Fruit fly (Drosophila melanogaster) whole organism, adult: ENCODE measurements around the gene CG12991.

ENCODE experiments used
- CG11617 ChIP-seq: fragments of 200-800 bp; sonication (Bioruptor generic); optimal IDR thresholded peaks from 2 replicates; lab custom pipeline; 2017; ENCODE audit warnings: mild to moderate bottlenecking, missing biosample characterization, missing genetic modification reagents, missing genetic modification characterization
- CG12768 ChIP-seq: fragments of 200-800 bp; sonication (Bioruptor generic); optimal IDR thresholded peaks from 2 replicates; lab custom pipeline; 2017; ENCODE audit warnings: missing biosample characterization, missing genetic modification characterization, mild to moderate bottlenecking, moderate library complexity, missing genetic modification reagents
- CG14711 ChIP-seq: fragments of 200-800 bp; sonication (Bioruptor generic); optimal IDR thresholded peaks from 2 replicates; lab custom pipeline; 2018; ENCODE audit warnings: missing biosample characterization, mild to moderate bottlenecking, missing genetic modification characterization, moderate library complexity
- CG1620 ChIP-seq: fragments of 200-800 bp; sonication (Bioruptor generic); optimal IDR thresholded peaks from 2 replicates; lab custom pipeline; 2016; ENCODE audit warnings: missing biosample characterization, missing genetic modification characterization
- CG33017 ChIP-seq: fragments of 200-800 bp; sonication (Bioruptor generic); optimal IDR thresholded peaks from 2 replicates; lab custom pipeline; 2018; ENCODE audit warnings: missing biosample characterization, mild to moderate bottlenecking, missing genetic modification characterization, moderate library complexity
- CG5204 ChIP-seq: fragments of 200-800 bp; sonication (Bioruptor generic); optimal IDR thresholded peaks from 2 replicates; lab custom pipeline; 2016; ENCODE audit warnings: missing biosample characterization, missing genetic modification characterization
- CG7045 ChIP-seq: fragments of 200-800 bp; sonication (Bioruptor generic); optimal IDR thresholded peaks from 2 replicates; lab custom pipeline; 2017; ENCODE audit warnings: missing biosample characterization, mild to moderate bottlenecking, missing genetic modification characterization
- CG7101 ChIP-seq: fragments of 200-800 bp; sonication (Bioruptor generic); optimal IDR thresholded peaks from 2 replicates; lab custom pipeline; 2018; ENCODE audit warnings: missing biosample characterization, mild to moderate bottlenecking, missing genetic modification characterization, moderate library complexity
- Clk ChIP-seq: fragments of 200-800 bp; sonication (Bioruptor generic); optimal IDR thresholded peaks from 2 replicates; lab custom pipeline; 2017; ENCODE audit warnings: missing biosample characterization, missing genetic modification characterization
- Crg-1 ChIP-seq: fragments of 200-800 bp; sonication (Bioruptor generic); optimal IDR thresholded peaks from 2 replicates; lab custom pipeline; 2016; ENCODE audit warnings: missing biosample characterization, missing genetic modification characterization
- Hr96 ChIP-seq: fragments of 200-800 bp; sonication (Bioruptor generic); optimal IDR thresholded peaks from 2 replicates; lab custom pipeline; 2016; ENCODE audit warnings: missing biosample characterization, missing genetic modification characterization
- Mnt ChIP-seq: fragments of 200-800 bp; sonication (Bioruptor generic); optimal IDR thresholded peaks from 2 replicates; lab custom pipeline; 2016; ENCODE audit warnings: missing biosample characterization, mild to moderate bottlenecking, missing genetic modification characterization
- bab1 ChIP-seq: fragments of 200-800 bp; sonication (Bioruptor generic); optimal IDR thresholded peaks from 3 replicates; lab custom pipeline; 2019; ENCODE audit warnings: missing biosample characterization, mild to moderate bottlenecking, missing genetic modification characterization, moderate library complexity
- cic ChIP-seq: fragments of 200-800 bp; sonication (Bioruptor generic); optimal IDR thresholded peaks from 2 replicates; lab custom pipeline; 2017; ENCODE audit warnings: missing biosample characterization, mild to moderate bottlenecking, missing genetic modification characterization, moderate library complexity
- cnc ChIP-seq, 2 experiments: fragments of >200 bp; optimal IDR thresholded peaks; 2 replicates each; lab custom pipeline; 2017
- kay ChIP-seq: fragments of 200-800 bp; sonication (Bioruptor generic); peaks from one replicate; lab custom pipeline; 2016; ENCODE audit warnings: missing biosample characterization, missing genetic modification characterization, borderline replicate concordance
- ovo ChIP-seq: fragments of 200-800 bp; sonication (Bioruptor generic); optimal IDR thresholded peaks from 2 replicates; lab custom pipeline; 2016; ENCODE audit warnings: missing biosample characterization, missing genetic modification characterization
- pad ChIP-seq: fragments of 200-800 bp; sonication (Bioruptor generic); optimal IDR thresholded peaks from 3 replicates; lab custom pipeline; 2017; ENCODE audit warnings: missing biosample characterization, missing genetic modification characterization, mild to moderate bottlenecking, moderate library complexity, missing genetic modification reagents
- tj ChIP-seq: fragments of 200-800 bp; sonication (Bioruptor generic); optimal IDR thresholded peaks from 3 replicates; lab custom pipeline; 2017; ENCODE audit warnings: missing biosample characterization, mild to moderate bottlenecking, missing genetic modification characterization, moderate library complexity
- toe ChIP-seq: fragments of 200-800 bp; sonication (Bioruptor generic); optimal IDR thresholded peaks from 2 replicates; lab custom pipeline; 2016; ENCODE audit warnings: missing biosample characterization, missing genetic modification characterization

Gene CG12991

DNA sequence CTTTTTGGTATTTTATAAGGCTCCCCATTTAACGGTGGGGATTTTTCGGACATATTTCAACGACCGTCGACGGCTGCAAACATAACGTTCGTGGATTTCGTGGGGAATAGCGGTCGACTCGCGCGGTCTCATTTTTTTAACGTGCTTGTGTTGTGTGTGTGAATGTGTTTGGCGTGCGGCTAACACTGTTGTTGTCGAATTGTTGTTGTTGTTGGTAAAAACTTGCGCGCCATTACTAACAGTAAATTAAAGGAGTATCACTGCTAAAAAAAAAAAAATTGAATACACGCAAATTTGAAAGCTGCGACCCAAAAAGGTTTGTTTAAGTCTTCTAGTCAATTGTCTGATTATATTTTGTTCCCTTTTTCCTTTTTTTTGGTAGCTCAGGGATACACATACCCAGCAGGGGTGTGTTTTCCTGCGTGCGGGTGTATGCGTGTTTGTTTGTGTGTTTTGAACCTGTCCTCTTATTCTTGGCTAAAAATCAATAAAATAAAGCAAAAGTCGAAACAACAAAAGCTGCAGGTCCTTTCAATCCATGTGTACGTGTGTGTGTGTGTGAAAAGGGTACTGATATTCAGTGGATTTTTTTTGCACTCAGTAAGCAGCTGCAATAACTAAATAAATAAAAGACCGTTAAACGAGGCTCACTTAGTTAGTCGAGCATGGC lies at the start of gene CG12991:
CG12991 (plus strand) TSS at position 80 of the 670 bp plus-strand sequence.
- TF ChIP-seq CG12768 (GFP tag; lab: Kevin White, UChicago) (peak; percentile 22), CG7101 (tag; lab: Kevin White, UChicago) (peak; percentile 39), bab1 (peak; percentile 22), ovo (GFP tag; lab: Kevin White, UChicago) (peak; percentile 38), cic (GFP tag; lab: Kevin White, UChicago) (no peak), CG1620 (GFP tag; lab: Kevin White, UChicago) (peak; percentile 11), Crg-1 (GFP tag; lab: Kevin White, UChicago) (no peak), CG11617 (GFP tag; lab: Kevin White, UChicago) (no peak), Clk (GFP tag; lab: Kevin White, UChicago) (no peak), tj (GFP tag; lab: Kevin White, UChicago) (no peak), CG14711 (no peak), toe (GFP tag; lab: Kevin White, UChicago) (no peak), pad (GFP tag; lab: Kevin White, UChicago) (no peak), kay (no peak), CG33017 (no peak), Mnt (GFP tag; lab: Kevin White, UChicago) (peak; percentile 91), CG7045 (GFP tag; lab: Kevin White, UChicago) (no peak), Hr96 (GFP tag; lab: Kevin White, UChicago) (no peak), cnc (optimal IDR thresholded peaks at IDR 0.05; lab: Kevin White, UChicago) (no peak), CG5204 (GFP tag; lab: Kevin White, UChicago) (no peak)

DNA sequence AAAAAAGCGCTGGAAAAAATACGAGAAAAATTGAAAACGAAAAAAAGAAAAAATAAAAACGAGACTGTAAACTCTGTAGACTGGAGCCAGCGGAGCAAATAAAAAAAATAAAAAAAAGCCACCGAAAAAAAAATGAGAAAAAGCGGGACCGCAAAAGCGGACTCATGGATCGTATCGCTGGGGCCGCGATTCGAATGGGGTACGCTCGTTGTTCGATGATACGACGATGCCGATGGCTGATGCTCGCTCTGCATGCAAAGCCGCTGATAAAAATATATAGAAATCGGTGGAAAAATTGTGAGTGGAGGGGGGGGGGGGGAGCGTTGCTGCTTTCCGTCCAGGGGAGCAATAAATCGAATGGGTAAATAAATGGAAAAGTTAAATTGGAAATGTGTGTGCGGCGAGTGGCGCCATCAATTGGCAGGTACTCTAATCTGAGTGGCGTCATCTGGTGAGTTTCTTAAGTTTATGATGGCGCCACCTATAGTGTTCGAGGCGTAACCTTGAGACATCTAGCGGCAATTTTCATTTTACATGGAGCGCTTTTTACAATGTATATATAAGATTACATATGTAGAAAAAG lies 48.0 kb upstream of the CG12991 start:
- TF ChIP-seq Crg-1 (GFP tag; lab: Kevin White, UChicago) (peak; percentile 34), CG1620 (GFP tag; lab: Kevin White, UChicago) (peak; percentile 78), Hr96 (GFP tag; lab: Kevin White, UChicago) (peak; percentile 75), CG33017 (no peak), ovo (GFP tag; lab: Kevin White, UChicago) (peak; percentile 9), tj (GFP tag; lab: Kevin White, UChicago) (peak; percentile 3), cic (GFP tag; lab: Kevin White, UChicago) (no peak), pad (GFP tag; lab: Kevin White, UChicago) (peak; percentile 38), CG7101 (tag; lab: Kevin White, UChicago) (peak; percentile 22), toe (GFP tag; lab: Kevin White, UChicago) (peak; percentile 22), CG14711 (no peak), kay (no peak), CG5204 (GFP tag; lab: Kevin White, UChicago) (peak; percentile 24)

- TF ChIP-seq tj (GFP tag; lab: Kevin White, UChicago) (no peak), bab1 (peak; percentile 87)
Measured at dm6 chrX:17532158-17532557, 47.5 kb upstream of the CG12991 start.

dm6 chrX:17534321-17534720 lies 45.3 kb upstream of the CG12991 start:
- TF ChIP-seq kay, result no peak
- no peak for TF ChIP-seq CG14711
- no peak for TF ChIP-seq CG12768 (GFP tag; lab: Kevin White, UChicago)
- no peak for TF ChIP-seq cnc (optimal IDR thresholded peaks at IDR 0.05; lab: Kevin White, UChicago)
- TF ChIP-seq pad (GFP tag; lab: Kevin White, UChicago), result no peak
- TF ChIP-seq CG7101 (tag; lab: Kevin White, UChicago), result no peak
- TF ChIP-seq CG1620 (GFP tag; lab: Kevin White, UChicago), result no peak
- no peak for TF ChIP-seq tj (GFP tag; lab: Kevin White, UChicago)
- TF ChIP-seq CG11617 (GFP tag; lab: Kevin White, UChicago), result no peak
- no peak for TF ChIP-seq Clk (GFP tag; lab: Kevin White, UChicago)
- TF ChIP-seq ovo (GFP tag; lab: Kevin White, UChicago), result no peak
- no peak for TF ChIP-seq Hr96 (GFP tag; lab: Kevin White, UChicago)
- no peak for TF ChIP-seq CG7045 (GFP tag; lab: Kevin White, UChicago)
- no peak for TF ChIP-seq Crg-1 (GFP tag; lab: Kevin White, UChicago)
- no peak for TF ChIP-seq Mnt (GFP tag; lab: Kevin White, UChicago)

dm6 chrX:17537276-17537675 lies 42.4 kb upstream of the CG12991 start:
- TF ChIP-seq Hr96 (GFP tag; lab: Kevin White, UChicago) (no peak), CG12768 (GFP tag; lab: Kevin White, UChicago) (no peak), bab1 (no peak), pad (GFP tag; lab: Kevin White, UChicago) (no peak), Crg-1 (GFP tag; lab: Kevin White, UChicago) (no peak), cnc (optimal IDR thresholded peaks at IDR 0.05; lab: Kevin White, UChicago) (no peak), kay (no peak), Clk (GFP tag; lab: Kevin White, UChicago) (no peak), CG33017 (no peak)

DNA sequence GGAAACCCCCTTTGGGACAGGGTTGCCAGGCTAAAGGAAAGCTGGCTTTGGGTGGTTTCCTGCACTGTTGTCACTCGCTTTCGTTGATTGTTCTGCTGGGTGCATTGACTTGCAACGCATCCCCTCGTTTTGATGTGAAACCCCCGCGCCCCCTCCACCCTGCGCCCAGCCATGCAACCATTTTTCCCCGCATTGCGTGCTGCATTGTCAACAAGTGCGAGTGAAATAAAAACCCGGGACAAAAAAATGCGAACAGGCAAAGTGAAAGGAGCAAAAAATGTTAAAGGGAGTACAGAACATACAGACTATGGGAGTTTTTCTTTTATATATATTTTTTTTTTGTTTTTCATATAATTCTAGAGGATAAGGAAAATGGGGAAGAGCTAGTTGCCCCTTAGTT lies 41.3 kb upstream of the CG12991 start:
- TF ChIP-seq toe (GFP tag; lab: Kevin White, UChicago) (no peak), tj (GFP tag; lab: Kevin White, UChicago) (no peak), Clk (GFP tag; lab: Kevin White, UChicago) (no peak), CG33017 (no peak), CG7101 (tag; lab: Kevin White, UChicago) (no peak), pad (GFP tag; lab: Kevin White, UChicago) (no peak), kay (no peak), bab1 (no peak), ovo (GFP tag; lab: Kevin White, UChicago) (no peak), CG12768 (GFP tag; lab: Kevin White, UChicago) (no peak), CG7045 (GFP tag; lab: Kevin White, UChicago) (no peak), cnc (optimal IDR thresholded peaks at IDR 0.05; lab: Kevin White, UChicago) (no peak), CG5204 (GFP tag; lab: Kevin White, UChicago) (no peak), Mnt (GFP tag; lab: Kevin White, UChicago) (no peak), CG1620 (GFP tag; lab: Kevin White, UChicago) (no peak), cic (GFP tag; lab: Kevin White, UChicago) (no peak), CG11617 (GFP tag; lab: Kevin White, UChicago) (no peak), Crg-1 (GFP tag; lab: Kevin White, UChicago) (no peak), Hr96 (GFP tag; lab: Kevin White, UChicago) (no peak), CG14711 (no peak)
